Worm (Caenorhabditis elegans) whole organism, L4 larva: ENCODE results near the gene Y46G5A.14.

Source experiments
- ceh-82 ChIP-seq: sonication (generic microtip); optimal IDR thresholded peaks from 2 replicates; lab custom pipeline; 2017; ENCODE audit warnings: missing biosample characterization, missing genetic modification characterization
- hlh-30 ChIP-seq: sonication (generic microtip); optimal IDR thresholded peaks from 2 replicates; lab custom pipeline; 2017; ENCODE audit warnings: antibody characterized with exemption, mild to moderate bottlenecking, missing genetic modification characterization, missing compliant biosample characterization; ENCODE audit not compliant: insufficient read depth
- lir-3 ChIP-seq: sonication (generic microtip); optimal IDR thresholded peaks from 2 replicates; lab custom pipeline; 2016; ENCODE audit warnings: mild to moderate bottlenecking, missing genetic modification characterization, missing compliant biosample characterization
- madf-9 ChIP-seq: fragments of 200-800 bp; sonication (Bioruptor generic); conservative IDR thresholded peaks from 2 replicates; pipeline ENCODE4 v1.3.6; 2022; ENCODE audit warnings: missing genetic modification reagents, missing genetic modification characterization, missing compliant biosample characterization
- nhr-42 ChIP-seq: fragments of 200-800 bp; sonication (Bioruptor generic); IDR thresholded peaks from 2 replicates; pipeline ENCODE4 v1.3.6; 2022; ENCODE audit warnings: missing genetic modification characterization, missing compliant biosample characterization
- nhr-77 ChIP-seq: fragments of 150-350 bp; optimal IDR thresholded peaks from 2 replicates; lab custom pipeline; 2014; ENCODE audit warnings: missing biosample characterization, missing genetic modification characterization
- pha-4 ChIP-seq, 2 experiments: fragments of 150-350 bp in 1 of 2; fragments of 200-800 bp in 1 of 2; sonication (Bioruptor generic) in 1 of 2; IDR thresholded peaks in 1 of 2; optimal IDR thresholded peaks in 1 of 2; 2 replicates each; pipeline versions ENCODE4 v1.3.6 to Lab custom; 2014 to 2022; ENCODE audit warnings: missing genetic modification characterization in 2 of 2, missing genetic modification reagents in 2 of 2, missing biosample characterization in 1 of 2, missing compliant biosample characterization in 1 of 2
- sdz-12 ChIP-seq: fragments of 200-800 bp; sonication (Bioruptor generic); optimal IDR thresholded peaks from 2 replicates; lab custom pipeline; 2018; ENCODE audit warnings: mild to moderate bottlenecking, missing genetic modification characterization, missing compliant biosample characterization

DNA sequence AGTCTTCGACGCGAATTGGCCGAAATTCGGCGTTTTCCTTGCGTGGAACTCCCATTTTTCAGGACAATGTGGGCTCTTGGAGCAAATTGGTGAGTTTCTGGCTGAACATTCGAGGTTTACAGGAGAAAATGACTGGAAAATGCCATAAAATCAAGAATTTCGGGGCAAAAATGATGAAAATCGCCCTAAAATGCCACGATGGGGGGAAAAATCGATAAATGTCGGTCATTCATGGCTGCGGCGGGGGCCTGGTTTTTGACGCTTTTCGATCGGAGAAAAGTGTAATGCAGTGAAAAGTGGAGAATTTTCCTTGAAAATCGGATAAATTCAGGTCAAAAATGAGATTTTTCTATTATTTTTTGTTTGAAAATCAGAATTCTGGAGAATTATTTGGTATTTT, 30.7 kb downstream of the Y46G5A.14 start, which contains the start of the genes Y46G5A.18 and Y46G5A.47:
- no peak for TF ChIP-seq lir-3
- TF ChIP-seq hlh-30 = no peak
- TF ChIP-seq sdz-12 (GFP tag; lab: Kevin White, UChicago) = no peak
- no peak for TF ChIP-seq madf-9 (GFP tag; lab: Robert Waterston, UW)
- TF ChIP-seq nhr-77 (tag; lab: Kevin White, UChicago) = no peak
- TF ChIP-seq ceh-82 (tag; lab: Kevin White, UChicago) = no peak
- no peak for TF ChIP-seq nhr-42 (GFP tag; lab: Robert Waterston, UW)
- TF ChIP-seq pha-4 (GFP tag; IDR thresholded peaks at IDR 0.05; lab: Robert Waterston, UW) = no peak
- no peak for TF ChIP-seq pha-4 (tag; optimal IDR thresholded peaks at IDR 0.05; lab: Kevin White, UChicago)
